Fruit fly (Drosophila melanogaster) whole organism, embryonic: Measurements from ENCODE around the gene Fitm.

Source experiments
- Aef1 ChIP-seq: fragments of 200-800 bp; sonication (Bioruptor generic); IDR thresholded peaks from 3 replicates; pipeline ENCODE4 v1.3.6; 2022; ENCODE audit warnings: missing biosample characterization, missing genetic modification characterization
- Atf6 ChIP-seq: fragments of 200-800 bp; sonication (Bioruptor generic); IDR thresholded peaks from 2 replicates; pipeline ENCODE4 v1.3.6; 2022; ENCODE audit warnings: missing biosample characterization, missing genetic modification characterization
- CG10274 ChIP-seq: fragments of 200-800 bp; sonication (Bioruptor generic); optimal IDR thresholded peaks from 3 replicates; lab custom pipeline; 2017; ENCODE audit warnings: missing biosample characterization, mild to moderate bottlenecking, missing genetic modification characterization
- CG12744 ChIP-seq: fragments of 200-800 bp; sonication (Bioruptor generic); optimal IDR thresholded peaks from 2 replicates; lab custom pipeline; 2016; ENCODE audit warnings: missing biosample characterization, missing genetic modification characterization
- CG13296 ChIP-seq: fragments of 200-800 bp; sonication (Bioruptor generic); optimal IDR thresholded peaks from 3 replicates; lab custom pipeline; 2018; ENCODE audit warnings: missing biosample characterization, mild to moderate bottlenecking, missing genetic modification characterization
- CG14050 ChIP-seq: fragments of 200-800 bp; sonication (Bioruptor generic); IDR thresholded peaks from 3 replicates; pipeline ENCODE4 v1.3.6; 2022; ENCODE audit warnings: missing biosample characterization, missing genetic modification characterization
- CG15011 ChIP-seq: fragments of 200-800 bp; sonication (Bioruptor generic); optimal IDR thresholded peaks from 3 replicates; lab custom pipeline; 2018; ENCODE audit warnings: missing biosample characterization, mild to moderate bottlenecking, missing genetic modification characterization
- CG1602 ChIP-seq: fragments of 200-800 bp; sonication (Bioruptor generic); optimal IDR thresholded peaks from 3 replicates; lab custom pipeline; 2016; ENCODE audit warnings: missing biosample characterization, missing genetic modification characterization
- CG1832 ChIP-seq: fragments of 200-800 bp; sonication (Bioruptor generic); optimal IDR thresholded peaks from 2 replicates; lab custom pipeline; 2017; ENCODE audit warnings: missing biosample characterization, mild to moderate bottlenecking, missing genetic modification characterization, inconsistent platforms
- CG18599 ChIP-seq: fragments of 200-800 bp; sonication (Bioruptor generic); optimal IDR thresholded peaks from 3 replicates; lab custom pipeline; 2017; ENCODE audit warnings: missing biosample characterization, missing genetic modification characterization, mild to moderate bottlenecking, moderate library complexity, missing genetic modification reagents
- CG30431 ChIP-seq: fragments of 200-800 bp; sonication (Bioruptor generic); optimal IDR thresholded peaks from 2 replicates; lab custom pipeline; 2017; ENCODE audit warnings: missing biosample characterization, missing genetic modification characterization
- CG32772 ChIP-seq: fragments of 200-800 bp; sonication (Bioruptor generic); IDR thresholded peaks from 2 replicates; pipeline ENCODE4 v1.3.6; 2022; ENCODE audit warnings: missing biosample characterization, missing genetic modification characterization
- CG33213 ChIP-seq: fragments of 200-800 bp; sonication (Bioruptor generic); optimal IDR thresholded peaks from 3 replicates; lab custom pipeline; 2016; ENCODE audit warnings: missing biosample characterization, missing genetic modification characterization
- CG4707 ChIP-seq: fragments of 200-800 bp; sonication (Bioruptor generic); optimal IDR thresholded peaks from 2 replicates; lab custom pipeline; 2018; ENCODE audit warnings: missing biosample characterization, mild to moderate bottlenecking, missing genetic modification characterization, moderate library complexity
- CG6254 ChIP-seq: fragments of 200-800 bp; sonication (Bioruptor generic); optimal IDR thresholded peaks from 3 replicates; lab custom pipeline; 2017; ENCODE audit warnings: mild to moderate bottlenecking, missing biosample characterization, missing genetic modification reagents, missing genetic modification characterization
- CG6689 ChIP-seq: fragments of 200-800 bp; sonication (Bioruptor generic); IDR thresholded peaks from 2 replicates; pipeline ENCODE4 v1.3.6; 2022; ENCODE audit warnings: missing biosample characterization, missing genetic modification characterization
- CG6765 ChIP-seq: fragments of 200-800 bp; sonication (Bioruptor generic); optimal IDR thresholded peaks from 3 replicates; lab custom pipeline; 2017; ENCODE audit warnings: missing biosample characterization, mild to moderate bottlenecking, missing genetic modification characterization
- CG7271 ChIP-seq: fragments of 200-800 bp; sonication (Bioruptor generic); optimal IDR thresholded peaks from 2 replicates; lab custom pipeline; 2018; ENCODE audit warnings: missing biosample characterization, mild to moderate bottlenecking, missing genetic modification characterization, moderate library complexity
- CG8281 ChIP-seq: fragments of 200-800 bp; sonication (Bioruptor generic); optimal IDR thresholded peaks from 2 replicates; lab custom pipeline; 2018; ENCODE audit warnings: missing biosample characterization, mild to moderate bottlenecking, missing genetic modification characterization, moderate library complexity
- CTCF ChIP-seq: fragments of 200-800 bp; sonication (Bioruptor generic); optimal IDR thresholded peaks from 2 replicates; lab custom pipeline; 2017; ENCODE audit warnings: missing biosample characterization, mild to moderate bottlenecking, missing genetic modification characterization, moderate library complexity
- Chrac-16 ChIP-seq: fragments of 200-800 bp; sonication (Bioruptor generic); optimal IDR thresholded peaks from 3 replicates; lab custom pipeline; 2016; ENCODE audit warnings: missing biosample characterization, missing genetic modification characterization
- CkIIα-i1 ChIP-seq: fragments of 200-800 bp; sonication (Bioruptor generic); IDR thresholded peaks from 2 replicates; pipeline ENCODE4 v1.3.6; 2022; ENCODE audit warnings: missing biosample characterization, missing genetic modification characterization
- CoRest ChIP-seq: fragments of 200-800 bp; sonication (Bioruptor generic); optimal IDR thresholded peaks from 3 replicates; lab custom pipeline; 2018; ENCODE audit warnings: missing biosample characterization, mild to moderate bottlenecking, missing genetic modification characterization, moderate library complexity
- Fer3 ChIP-seq: fragments of 200-800 bp; sonication (Bioruptor generic); optimal IDR thresholded peaks from 2 replicates; lab custom pipeline; 2018; ENCODE audit warnings: missing biosample characterization, mild to moderate bottlenecking, missing genetic modification characterization, moderate library complexity
- H15 ChIP-seq: fragments of 200-800 bp; sonication (Bioruptor generic); IDR thresholded peaks from 3 replicates; pipeline ENCODE4 v1.3.6; 2022; ENCODE audit warnings: missing biosample characterization, missing genetic modification characterization
- Hand ChIP-seq: fragments of 200-800 bp; sonication (Bioruptor generic); optimal IDR thresholded peaks from 2 replicates; lab custom pipeline; 2017; ENCODE audit warnings: mild to moderate bottlenecking, missing biosample characterization, missing genetic modification reagents, missing genetic modification characterization
- Hey ChIP-seq: fragments of 200-800 bp; sonication (Bioruptor generic); optimal IDR thresholded peaks from 3 replicates; lab custom pipeline; 2018; ENCODE audit warnings: missing biosample characterization, mild to moderate bottlenecking, missing genetic modification characterization
- Hmr ChIP-seq: fragments of 200-800 bp; sonication (Bioruptor generic); optimal IDR thresholded peaks from 3 replicates; lab custom pipeline; 2017; ENCODE audit warnings: mild to moderate bottlenecking, missing biosample characterization, missing genetic modification reagents, missing genetic modification characterization
- Kr ChIP-seq: fragments of 200-800 bp; sonication (Bioruptor generic); optimal IDR thresholded peaks from 2 replicates; lab custom pipeline; 2017; ENCODE audit warnings: missing biosample characterization, mild to moderate bottlenecking, missing genetic modification characterization
- Lim3 ChIP-seq: fragments of 200-800 bp; sonication (Bioruptor generic); IDR thresholded peaks from 2 replicates; pipeline ENCODE4 v1.3.6; 2022; ENCODE audit warnings: missing biosample characterization, missing genetic modification characterization
- Mrtf ChIP-seq: fragments of 200-800 bp; sonication (Bioruptor generic); IDR thresholded peaks from 3 replicates; pipeline ENCODE4 v1.3.6; 2022; ENCODE audit warnings: missing biosample characterization, missing genetic modification characterization
- Poxn ChIP-seq: fragments of 200-800 bp; sonication (Bioruptor generic); IDR thresholded peaks from 2 replicates; pipeline ENCODE4 v1.3.6; 2022; ENCODE audit warnings: missing biosample characterization, missing genetic modification characterization
- Rfx ChIP-seq: fragments of 200-800 bp; sonication (Bioruptor generic); IDR thresholded peaks from 2 replicates; pipeline ENCODE4 v1.3.6; 2022; ENCODE audit warnings: missing biosample characterization, missing genetic modification characterization
- Sin3A ChIP-seq: fragments of >200 bp; optimal IDR thresholded peaks from 2 replicates; lab custom pipeline; 2018
- abd-A ChIP-seq: fragments of 200-800 bp; sonication (Bioruptor generic); optimal IDR thresholded peaks from 3 replicates; lab custom pipeline; 2019; ENCODE audit warnings: missing biosample characterization, mild to moderate bottlenecking, missing genetic modification characterization, moderate library complexity
- ase ChIP-seq: fragments of 200-800 bp; sonication (Bioruptor generic); IDR thresholded peaks from 3 replicates; pipeline ENCODE4 v1.3.6; 2022; ENCODE audit warnings: missing biosample characterization, missing genetic modification characterization
- ato ChIP-seq: fragments of 200-800 bp; sonication (Bioruptor generic); IDR thresholded peaks from 2 replicates; pipeline ENCODE4 v1.3.6; 2022; ENCODE audit warnings: missing biosample characterization, missing genetic modification characterization; ENCODE audit not compliant: partially characterized antibody
- cad ChIP-seq: fragments of >200 bp; optimal IDR thresholded peaks from 2 replicates; lab custom pipeline; 2017; ENCODE audit warnings: missing biosample characterization, missing genetic modification characterization
- chif ChIP-seq, 2 experiments: fragments of 200-800 bp; sonication (Bioruptor generic); optimal IDR thresholded peaks; 3 replicates each; lab custom pipeline; 2016; ENCODE audit warnings: missing biosample characterization in 2 of 2, missing genetic modification characterization in 2 of 2
- crc ChIP-seq: fragments of 200-800 bp; sonication (Bioruptor generic); optimal IDR thresholded peaks from 2 replicates; lab custom pipeline; 2016; ENCODE audit warnings: missing biosample characterization, missing genetic modification characterization
- dimm ChIP-seq: fragments of 200-800 bp; sonication (Bioruptor generic); IDR thresholded peaks from 2 replicates; pipeline ENCODE4 v1.3.6; 2022; ENCODE audit warnings: missing biosample characterization, missing genetic modification characterization
- fd102C ChIP-seq: fragments of 200-800 bp; sonication (Bioruptor generic); optimal IDR thresholded peaks from 2 replicates; lab custom pipeline; 2018; ENCODE audit warnings: missing biosample characterization, mild to moderate bottlenecking, missing genetic modification characterization, moderate library complexity
- fru ChIP-seq: fragments of >200 bp; optimal IDR thresholded peaks from 2 replicates; lab custom pipeline; 2017
- knrl ChIP-seq: fragments of 200-800 bp; sonication (Bioruptor generic); IDR thresholded peaks from 3 replicates; pipeline ENCODE4 v1.3.6; 2022; ENCODE audit warnings: missing biosample characterization, missing genetic modification characterization; ENCODE audit not compliant: partially characterized antibody
- lov ChIP-seq, 2 experiments: fragments of 200-800 bp in 1 of 2; fragments of >200 bp in 1 of 2; sonication (Bioruptor generic) in 1 of 2; IDR thresholded peaks in 1 of 2; optimal IDR thresholded peaks in 1 of 2; 2 replicates in 1 of 2; 3 replicates in 1 of 2; pipeline versions ENCODE4 v1.3.6 to Lab custom; 2017 to 2022; ENCODE audit warnings: missing biosample characterization in 1 of 2, missing genetic modification characterization in 1 of 2
- nmo ChIP-seq: fragments of 200-800 bp; sonication (Bioruptor generic); optimal IDR thresholded peaks from 2 replicates; lab custom pipeline; 2018; ENCODE audit warnings: missing biosample characterization, mild to moderate bottlenecking, missing genetic modification characterization, moderate library complexity
- otp ChIP-seq: fragments of 200-800 bp; sonication (Bioruptor generic); IDR thresholded peaks from 3 replicates; pipeline ENCODE4, ENCODE4 v1.3.6; 2022; ENCODE audit warnings: missing biosample characterization, missing genetic modification characterization
- ro ChIP-seq: fragments of 200-800 bp; sonication (Bioruptor generic); IDR thresholded peaks from 2 replicates; pipeline ENCODE4 v1.3.6; 2022; ENCODE audit warnings: missing biosample characterization, missing genetic modification characterization
- seq ChIP-seq: fragments of 200-800 bp; sonication (Bioruptor generic); IDR thresholded peaks from 2 replicates; pipeline ENCODE4 v1.3.6; 2022; ENCODE audit warnings: missing biosample characterization, missing genetic modification characterization
- tgo ChIP-seq: fragments of 200-800 bp; sonication (Bioruptor generic); IDR thresholded peaks from 3 replicates; pipeline ENCODE4 v1.3.6; 2022; ENCODE audit warnings: missing biosample characterization, missing genetic modification characterization
- z ChIP-seq: fragments of 200-800 bp; sonication (Bioruptor generic); IDR thresholded peaks from 3 replicates; pipeline ENCODE4 v1.3.6; 2022; ENCODE audit warnings: missing biosample characterization, missing genetic modification characterization

Fitm gene

dm6 chr3L:5182255-5182993 is 36.6 kb upstream of the Fitm start (continued):
- TF ChIP-seq tgo (GFP tag; lab: Robert Waterston, UW) (no peak), Lim3 (GFP tag; lab: Robert Waterston, UW) (no peak), knrl (no peak), ato (GFP tag; lab: Robert Waterston, UW) (no peak), CG32772 (no peak), CG1602 (no peak), CG30431 (GFP tag; lab: Kevin White, UChicago) (no peak), Chrac-16 (GFP tag; lab: Kevin White, UChicago) (no peak), crc (GFP tag; lab: Kevin White, UChicago) (no peak), Aef1 (GFP tag; lab: Robert Waterston, UW) (0 out of 3 replicates have a peak, but pooled peaks have one; percentile 15), CG6765 (GFP tag; lab: Kevin White, UChicago) (no peak), ro (GFP tag; lab: Robert Waterston, UW) (no peak), z (GFP tag; lab: Robert Waterston, UW) (no peak), CG6254 (GFP tag; lab: Kevin White, UChicago) (no peak), Mrtf (GFP tag; lab: Robert Waterston, UW) (0 out of 3 replicates have a peak, but pooled peaks have one; percentile 45), CG6689 (GFP tag; lab: Robert Waterston, UW) (peak; percentile 52), CG7271 (tag; lab: Kevin White, UChicago) (no peak), CG8281 (tag; lab: Kevin White, UChicago) (no peak), CG10274 (GFP tag; lab: Kevin White, UChicago) (no peak), CG12744 (no peak), CG4707 (no peak), dimm (GFP tag; lab: Robert Waterston, UW) (no peak), Hey (tag; lab: Kevin White, UChicago) (no peak), nmo (GFP tag; lab: Kevin White, UChicago) (peak; percentile 39), CG14050 (GFP tag; lab: Robert Waterston, UW) (0 out of 3 replicates have a peak, but pooled peaks have one; percentile 12), CG15011 (GFP tag; lab: Kevin White, UChicago) (peak; percentile 7), Hand (GFP tag; lab: Kevin White, UChicago) (peak; percentile 69), lov (optimal IDR thresholded peaks at IDR 0.05; lab: Kevin White, UChicago) (no peak), lov (GFP tag; IDR thresholded peaks at IDR 0.05; lab: Robert Waterston, UW) (no peak), CG33213 (GFP tag; lab: Kevin White, UChicago) (no peak), CG13296 (peak; percentile 26), otp (GFP tag; lab: Robert Waterston, UW) (no peak), chif (GFP tag; optimal IDR thresholded peaks at IDR 0.05; lab: Kevin White, UChicago) (no peak), abd-A (tag; lab: Kevin White, UChicago) (peak; percentile 77), CoRest (tag; lab: Kevin White, UChicago) (peak; percentile 36), CkIIα-i1 (no peak), Kr (no peak), cad (GFP tag; lab: Kevin White, UChicago) (no peak), CG18599 (peak; percentile 80), Atf6 (GFP tag; lab: Robert Waterston, UW) (no peak; the same call in 1 of the 2 replicates), CG1832 (GFP tag; lab: Kevin White, UChicago) (no peak), Sin3A (lab: Kevin White, UChicago) (no peak), Poxn (GFP tag; lab: Robert Waterston, UW) (no peak), H15 (GFP tag; lab: Robert Waterston, UW) (no peak), Rfx (GFP tag; lab: Robert Waterston, UW) (peak; percentile 55), fru (lab: Kevin White, UChicago) (no peak), seq (GFP tag; lab: Robert Waterston, UW) (0 out of 2 replicates have a peak, but pooled peaks have one; percentile 47), Fer3 (tag; lab: Kevin White, UChicago) (peak; percentile 36), CTCF (GFP tag; lab: Kevin White, UChicago) (no peak), ase (no peak), Hmr (GFP tag; lab: Kevin White, UChicago) (peak; percentile 75), fd102C (no peak)
